Fruit fly (Drosophila melanogaster): Measurements from ENCODE around the gene pum.
A peak's percentile ranks its signal among the peaks of the same experiment; 100 is the strongest.

Gene pum

DNA sequence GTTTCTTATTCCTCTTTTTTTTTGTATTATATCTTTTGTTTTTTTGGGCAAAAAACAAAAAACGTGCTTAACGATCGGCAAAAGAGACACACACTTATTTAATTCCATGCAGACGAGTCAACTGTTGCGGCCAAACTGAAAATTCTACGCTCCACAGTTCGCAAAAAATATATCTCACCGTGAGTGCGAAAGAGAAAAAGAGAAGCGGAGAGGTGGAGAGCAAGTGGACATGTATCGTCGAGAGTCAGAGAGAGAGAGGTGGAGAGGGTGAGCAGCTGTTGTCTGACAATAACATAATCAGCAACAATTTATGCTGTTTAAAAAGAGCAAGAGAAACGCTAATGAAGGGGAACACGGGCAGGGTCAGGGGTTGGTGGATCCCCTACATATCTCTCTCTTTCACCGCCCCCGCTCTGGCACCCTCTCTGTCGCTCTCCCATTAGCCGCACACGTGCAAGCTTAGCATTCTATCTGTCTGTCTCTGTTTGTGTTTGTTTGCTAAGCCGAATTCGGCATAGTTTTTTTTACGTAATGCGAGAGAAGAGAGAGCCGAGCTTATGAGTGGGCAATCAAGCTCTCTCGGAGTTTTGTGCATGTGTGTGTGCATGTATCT, 10.7 kb downstream of the pum start (continued):
- TF ChIP-seq Adf1 (GFP tag; IDR thresholded peaks at IDR 0.05) (peak; percentile 51; the same call in 1 of the 2 replicates), eve (GFP tag; optimal IDR thresholded peaks at IDR 0.05) (peak in 1 of 2 experiments; percentile 61), MESR4 (GFP tag; optimal IDR thresholded peaks at IDR 0.05) (no peak), cwo (GFP tag; optimal IDR thresholded peaks at IDR 0.05) (peak; percentile 99), Tbp (GFP tag; optimal IDR thresholded peaks at IDR 0.05) (no peak), salm (tag; optimal IDR thresholded peaks at IDR 0.05) (no peak), ems (GFP tag; optimal IDR thresholded peaks at IDR 0.05) (no peak), CG16779 (GFP tag; IDR thresholded peaks at IDR 0.05) (no peak), da (GFP tag; optimal IDR thresholded peaks at IDR 0.05) (peak; percentile 67), ERR (GFP tag; optimal IDR thresholded peaks at IDR 0.05) (peak; percentile 41), slou (GFP tag; optimal IDR thresholded peaks at IDR 0.05) (no peak), CG34376 (GFP tag; optimal IDR thresholded peaks at IDR 0.05) (peak; percentile 82), Hmx (GFP tag; optimal IDR thresholded peaks at IDR 0.05) (no peak), ato (GFP tag; IDR thresholded peaks at IDR 0.05; ENCODE audit: partially characterized antibody) (no peak), CG4328 (GFP tag; optimal IDR thresholded peaks at IDR 0.05) (no peak), CG6765 (GFP tag; optimal IDR thresholded peaks at IDR 0.05) (no peak), Drgx (GFP tag; IDR thresholded peaks at IDR 0.05) (peak; percentile 29; the same call in 1 of the 2 replicates), Mes4 (GFP tag; optimal IDR thresholded peaks at IDR 0.05) (no peak), CG17568 (GFP tag; optimal IDR thresholded peaks at IDR 0.05) (no peak), CG10959 (GFP tag; IDR thresholded peaks at IDR 0.05) (no peak), gcm2 (GFP tag; optimal IDR thresholded peaks at IDR 0.05) (no peak), CG11398 (GFP tag; optimal IDR thresholded peaks at IDR 0.05) (no peak), bcd (GFP tag; optimal IDR thresholded peaks at IDR 0.05) (no peak), CG8290 (GFP tag; optimal IDR thresholded peaks at IDR 0.05) (no peak), CG8290 (tag; optimal IDR thresholded peaks at IDR 0.05) (peak in 1 of 2 experiments; percentile 31), CG15269 (tag; optimal IDR thresholded peaks at IDR 0.05) (peak; percentile 40), nom (GFP tag; optimal IDR thresholded peaks at IDR 0.05) (peak; percentile 49), lilli (GFP tag; optimal IDR thresholded peaks at IDR 0.05) (no peak), crp (GFP tag; optimal IDR thresholded peaks at IDR 0.05) (peak in 1 of 2 experiments; percentile 49), NK7.1 (GFP tag; optimal IDR thresholded peaks at IDR 0.05) (no peak), Dad (GFP tag; optimal IDR thresholded peaks at IDR 0.05) (no peak), h (optimal IDR thresholded peaks at IDR 0.05) (no peak), CG10274 (GFP tag; optimal IDR thresholded peaks at IDR 0.05) (no peak), CG5953 (GFP tag; IDR thresholded peaks at IDR 0.05) (no peak), Ravus (GFP tag; IDR thresholded peaks at IDR 0.05) (no peak), Chrac-16 (GFP tag; optimal IDR thresholded peaks at IDR 0.05) (no peak), luna (GFP tag; optimal IDR thresholded peaks at IDR 0.05) (no peak), CG11560 (tag; IDR thresholded peaks at IDR 0.05) (no peak), Rx (GFP tag; IDR thresholded peaks at IDR 0.05) (no peak), CG9817 (tag; optimal IDR thresholded peaks at IDR 0.05) (no peak), sima (GFP tag; optimal IDR thresholded peaks at IDR 0.05) (no peak), sr (GFP tag; IDR thresholded peaks at IDR 0.05) (peak; percentile 90), pros (GFP tag; optimal IDR thresholded peaks at IDR 0.05) (peak; percentile 62), Doc2 (GFP tag; IDR thresholded peaks at IDR 0.05) (no peak), CG18619 (GFP tag; optimal IDR thresholded peaks at IDR 0.05) (no peak), Hr78 (GFP tag; optimal IDR thresholded peaks at IDR 0.05) (peak in 1 of 2 experiments; percentile 75), CG3407 (GFP tag; optimal IDR thresholded peaks at IDR 0.05) (no peak), nau (GFP tag; optimal IDR thresholded peaks at IDR 0.05) (peak; percentile 76), unpg (GFP tag; optimal IDR thresholded peaks at IDR 0.05) (no peak), CG6813 (GFP tag; optimal IDR thresholded peaks at IDR 0.05) (no peak), klu (GFP tag; IDR thresholded peaks at IDR 0.05) (peak; percentile 86)
